Worm (Caenorhabditis elegans): ENCODE data around the gene C39E9.8.

The C39E9.8 gene

DNA sequence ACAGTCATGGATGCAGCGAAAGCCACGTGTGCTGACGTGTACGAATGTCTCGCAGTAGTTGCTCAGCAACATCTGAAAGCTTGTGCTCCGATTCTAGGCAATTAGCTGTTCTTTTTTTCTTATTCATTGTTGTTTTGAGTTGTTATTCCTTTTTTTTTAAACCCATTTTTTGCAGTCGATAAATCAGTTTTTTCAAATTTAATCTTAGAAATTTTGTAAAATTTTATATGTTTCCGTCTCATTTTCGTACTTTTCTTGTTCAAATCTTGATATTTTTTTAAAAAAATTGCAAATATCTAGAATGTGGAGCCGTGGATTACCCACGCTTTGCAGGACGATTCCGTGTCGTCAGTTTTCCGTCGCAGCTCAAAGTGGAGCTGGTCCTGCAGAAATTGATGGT lies 21.2 kb downstream of the C39E9.8 start, which contains the start of gene fask-1:
fask-1 (plus strand) TSS at position 301 of the 400 bp plus-strand sequence.
- no peak for TF ChIP-seq nhr-43 (tag; optimal IDR thresholded peaks at IDR 0.05; ENCODE audit: poor library complexity, severe bottlenecking)
- no peak for TF ChIP-seq nhr-76 (tag; optimal IDR thresholded peaks at IDR 0.05)
- no peak for TF ChIP-seq elt-2 (tag; optimal IDR thresholded peaks at IDR 0.05)
- TF ChIP-seq ztf-4 (tag; optimal IDR thresholded peaks at IDR 0.05) = no peak
- TF ChIP-seq eor-1 (tag; optimal IDR thresholded peaks at IDR 0.05) = no peak
- no peak for TF ChIP-seq nhr-237 (tag; optimal IDR thresholded peaks at IDR 0.05)
- no peak for TF ChIP-seq fkh-2 (tag; optimal IDR thresholded peaks at IDR 0.05)

DNA sequence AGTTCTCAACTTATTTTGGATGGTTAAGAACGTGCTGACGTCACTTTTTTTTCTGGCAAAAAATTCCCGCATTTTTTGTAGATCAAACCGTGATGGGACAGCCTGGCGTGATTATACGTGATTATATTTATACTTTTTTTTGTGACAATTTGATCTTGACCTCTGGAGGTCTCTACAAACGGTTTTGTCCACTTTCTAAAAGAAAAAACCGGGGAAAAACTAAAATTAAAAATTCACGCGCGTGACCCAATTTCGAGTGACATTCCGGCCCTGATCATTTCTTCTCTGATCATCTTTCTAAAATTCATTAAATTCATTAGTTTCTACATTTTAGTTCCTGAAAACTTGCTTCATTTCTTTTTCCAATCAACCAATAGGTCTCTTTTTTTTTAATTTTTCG lies 25.7 kb downstream of the C39E9.8 start, which contains the start of gene rde-11:
rde-11 (plus strand) TSS at position 301 of the 400 bp plus-strand sequence.
- TF ChIP-seq nfya-1 (tag; optimal IDR thresholded peaks at IDR 0.05; ENCODE audit: insufficient read depth) = no peak
- no peak for TF ChIP-seq skn-1 (tag; optimal IDR thresholded peaks at IDR 0.05)
- TF ChIP-seq elt-1 (tag; optimal IDR thresholded peaks at IDR 0.05) = no peak
- no peak for TF ChIP-seq nhr-28 (tag; optimal IDR thresholded peaks at IDR 0.05)
- TF ChIP-seq fkh-2 (tag; optimal IDR thresholded peaks at IDR 0.05) = no peak
- TF ChIP-seq sea-2 (GFP tag; optimal IDR thresholded peaks at IDR 0.05) = no peak
- no peak for TF ChIP-seq elt-2 (tag; optimal IDR thresholded peaks at IDR 0.05)
- no peak for TF ChIP-seq nhr-23 (tag; optimal IDR thresholded peaks at IDR 0.05)
- TF ChIP-seq ztf-11 (tag; optimal IDR thresholded peaks at IDR 0.05) = no peak
- TF ChIP-seq lsy-12 (tag; optimal IDR thresholded peaks at IDR 0.05) = no peak
- no peak for TF ChIP-seq unc-39 (tag; optimal IDR thresholded peaks at IDR 0.05)
- no peak for TF ChIP-seq pqm-1 (tag; optimal IDR thresholded peaks at IDR 0.05)
- TF ChIP-seq ceh-28 (tag; optimal IDR thresholded peaks at IDR 0.05) = no peak
- no peak for TF ChIP-seq mml-1 (tag; optimal IDR thresholded peaks at IDR 0.05)

DNA sequence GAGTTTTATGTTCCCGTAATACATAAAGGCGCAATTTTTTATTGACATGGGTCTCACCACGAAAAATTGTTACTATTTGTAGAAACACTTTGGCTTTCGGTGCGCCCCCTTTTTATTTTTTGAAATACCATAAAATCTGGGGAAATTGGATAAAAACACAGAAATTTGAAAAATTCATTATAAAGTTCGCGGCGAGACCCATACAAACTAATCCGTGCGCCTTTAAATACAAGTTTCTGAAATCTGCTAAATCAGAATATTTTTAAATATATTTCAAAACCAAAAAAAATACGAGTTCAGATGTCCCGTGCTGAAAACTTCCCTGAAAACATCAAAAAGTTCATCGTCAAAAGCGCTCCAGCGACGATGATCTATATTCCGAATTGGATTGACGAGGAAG lies 28.1 kb downstream of the C39E9.8 start, which contains the start of gene B0564.2:
B0564.2 (plus strand) TSS at position 301 of the 400 bp plus-strand sequence.
- no peak for TF ChIP-seq zag-1 (tag; optimal IDR thresholded peaks at IDR 0.05)
- TF ChIP-seq eor-1 (tag; optimal IDR thresholded peaks at IDR 0.05) = no peak
- TF ChIP-seq nhr-28 (tag; optimal IDR thresholded peaks at IDR 0.05) = no peak
- no peak for TF ChIP-seq R02D3.7 (tag; optimal IDR thresholded peaks at IDR 0.05)
- no peak for TF ChIP-seq ceh-28 (tag; optimal IDR thresholded peaks at IDR 0.05)
- no peak for TF ChIP-seq pqm-1 (tag; optimal IDR thresholded peaks at IDR 0.05)
- TF ChIP-seq nhr-12 (tag; optimal IDR thresholded peaks at IDR 0.05) = no peak
- TF ChIP-seq nhr-77 (tag; optimal IDR thresholded peaks at IDR 0.05) = no peak
- TF ChIP-seq unc-39 (tag; optimal IDR thresholded peaks at IDR 0.05) = no peak
- no peak for TF ChIP-seq mdl-1 (tag; optimal IDR thresholded peaks at IDR 0.05)
- TF ChIP-seq nhr-43 (tag; optimal IDR thresholded peaks at IDR 0.05; ENCODE audit: poor library complexity, severe bottlenecking) = no peak
- no peak for TF ChIP-seq nhr-11 (tag; optimal IDR thresholded peaks at IDR 0.05)
- no peak for TF ChIP-seq egl-5 (tag; optimal IDR thresholded peaks at IDR 0.05)
- no peak for TF ChIP-seq snpc-4 (tag; optimal IDR thresholded peaks at IDR 0.05)
- no peak for TF ChIP-seq lsy-12 (tag; optimal IDR thresholded peaks at IDR 0.05)
- no peak for TF ChIP-seq hmg-11 (tag; optimal IDR thresholded peaks at IDR 0.05)
- TF ChIP-seq nhr-25 (tag; optimal IDR thresholded peaks at IDR 0.05) = no peak
- no peak for TF ChIP-seq lin-39 (tag; optimal IDR thresholded peaks at IDR 0.05)

DNA sequence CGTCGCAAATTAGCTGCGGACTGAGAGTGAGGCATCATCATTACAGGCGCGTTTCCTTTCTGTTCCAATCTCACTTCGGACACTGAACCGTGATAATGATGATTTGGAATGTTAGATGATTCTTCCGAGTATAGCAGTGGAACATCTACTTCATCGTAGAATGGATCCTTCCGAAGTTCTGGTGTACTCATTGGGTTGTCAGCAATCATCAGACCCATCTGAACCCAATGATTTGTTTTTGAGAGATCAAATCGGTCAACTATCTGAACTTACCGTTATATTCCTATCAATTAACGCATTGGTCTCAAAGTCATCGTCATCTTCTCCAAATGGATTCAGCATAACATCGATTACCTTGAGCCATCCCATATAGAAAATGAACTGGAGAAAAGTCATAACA lies 29.2 kb downstream of the C39E9.8 start:
- no peak for TF ChIP-seq jun-1 (tag; optimal IDR thresholded peaks at IDR 0.05)
- no peak for TF ChIP-seq ceh-16 (tag; optimal IDR thresholded peaks at IDR 0.05)
- TF ChIP-seq ceh-9 (tag; optimal IDR thresholded peaks at IDR 0.05) = no peak
- TF ChIP-seq fkh-10 (GFP tag; optimal IDR thresholded peaks at IDR 0.05) = no peak
- TF ChIP-seq ztf-4 (tag; optimal IDR thresholded peaks at IDR 0.05) = no peak
- no peak for TF ChIP-seq nhr-25 (tag; optimal IDR thresholded peaks at IDR 0.05)
- TF ChIP-seq nhr-11 (tag; optimal IDR thresholded peaks at IDR 0.05) = no peak
- no peak for TF ChIP-seq nhr-77 (tag; optimal IDR thresholded peaks at IDR 0.05)
- TF ChIP-seq nhr-12 (tag; optimal IDR thresholded peaks at IDR 0.05) = no peak
- TF ChIP-seq mml-1 (tag; optimal IDR thresholded peaks at IDR 0.05) = no peak
- no peak for TF ChIP-seq eor-1 (tag; optimal IDR thresholded peaks at IDR 0.05)

DNA sequence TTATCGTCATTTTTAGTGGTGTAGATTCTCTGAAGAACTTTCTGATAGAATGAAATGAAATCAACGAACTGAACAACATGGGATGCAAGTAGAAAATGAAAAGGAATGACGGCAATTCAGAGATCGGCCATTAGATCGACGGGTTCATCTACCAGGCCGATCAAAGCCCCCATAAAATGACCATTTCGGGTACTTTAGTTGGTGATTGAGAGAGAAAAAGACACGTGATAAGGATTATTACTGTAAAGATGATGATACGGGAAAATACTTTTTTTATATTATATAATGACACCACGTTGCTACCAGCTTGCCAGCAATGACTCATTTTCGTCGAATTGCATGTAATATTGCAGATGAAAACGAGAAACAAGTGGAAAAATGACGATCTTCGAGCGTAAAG lies 30.5 kb downstream of the C39E9.8 start, which contains the start of gene best-1:
best-1 (minus strand) TSS at position 29 of the 400 bp plus-strand sequence.
- TF ChIP-seq ZK546.5 (tag; optimal IDR thresholded peaks at IDR 0.05) = no peak
- no peak for TF ChIP-seq fos-1 (tag; optimal IDR thresholded peaks at IDR 0.05)
- TF ChIP-seq nhr-23 (tag; optimal IDR thresholded peaks at IDR 0.05) = peak; percentile 1
- no peak for TF ChIP-seq jun-1 (tag; optimal IDR thresholded peaks at IDR 0.05)
- peak; percentile 14 for TF ChIP-seq mdl-1 (tag; optimal IDR thresholded peaks at IDR 0.05)
- no peak for TF ChIP-seq hmg-11 (tag; optimal IDR thresholded peaks at IDR 0.05)
- TF ChIP-seq nfya-1 (tag; optimal IDR thresholded peaks at IDR 0.05; ENCODE audit: insufficient read depth) = no peak
- no peak for TF ChIP-seq snpc-4 (tag; optimal IDR thresholded peaks at IDR 0.05)
- TF ChIP-seq nhr-77 (tag; optimal IDR thresholded peaks at IDR 0.05) = no peak
- TF ChIP-seq egl-5 (tag; optimal IDR thresholded peaks at IDR 0.05) = peak; percentile 57
- no peak for TF ChIP-seq elt-3 (tag; optimal IDR thresholded peaks at IDR 0.05)
- TF ChIP-seq R02D3.7 (tag; optimal IDR thresholded peaks at IDR 0.05) = no peak
- no peak for TF ChIP-seq ama-1 (optimal IDR thresholded peaks at IDR 0.05)
